Worm (Caenorhabditis elegans): Measurements from ENCODE around the gene F28B4.3.

F28B4.3 gene

ce11 chrX:3190193-3190592 lies 45.0 kb downstream of the F28B4.3 start:
- TF ChIP-seq flt-1 (GFP tag; IDR thresholded peaks at IDR 0.05) (no peak), ceh-36 (tag; optimal IDR thresholded peaks at IDR 0.05) (no peak), sea-1 (GFP tag; conservative IDR thresholded peaks at IDR 0.05) (no peak), pes-1 (GFP tag; IDR thresholded peaks at IDR 0.05) (no peak)

- TF ChIP-seq ceh-13 (GFP tag; optimal IDR thresholded peaks at IDR 0.05): no peak
- TF ChIP-seq ceh-36 (tag; optimal IDR thresholded peaks at IDR 0.05): no peak
- TF ChIP-seq ets-7 (tag; optimal IDR thresholded peaks at IDR 0.05): no peak
- no peak for TF ChIP-seq tbx-37 (GFP tag; conservative IDR thresholded peaks at IDR 0.05)
- TF ChIP-seq F13C5.2 (tag; optimal IDR thresholded peaks at IDR 0.05): no peak
- no peak for TF ChIP-seq sea-1 (GFP tag; conservative IDR thresholded peaks at IDR 0.05)
Observed at ce11 chrX:3184649-3185048, 50.6 kb downstream of the F28B4.3 start.

ce11 chrX:3181870-3182269 lies 53.3 kb downstream of the F28B4.3 start:
- no peak for TF ChIP-seq ama-1 (optimal IDR thresholded peaks at IDR 0.05)
- TF ChIP-seq tbx-37 (GFP tag; conservative IDR thresholded peaks at IDR 0.05): no peak
- TF ChIP-seq hmbx-1 (tag; optimal IDR thresholded peaks at IDR 0.05): no peak
- no peak for TF ChIP-seq hmg-4 (GFP tag; optimal IDR thresholded peaks at IDR 0.05)
- TF ChIP-seq sea-1 (GFP tag; conservative IDR thresholded peaks at IDR 0.05): no peak
- no peak for TF ChIP-seq scrt-1 (GFP tag; IDR thresholded peaks at IDR 0.05)
- TF ChIP-seq flt-1 (GFP tag; IDR thresholded peaks at IDR 0.05): no peak
- TF ChIP-seq tbx-11 (GFP tag; IDR thresholded peaks at IDR 0.05): no peak

- TF ChIP-seq tbx-11 (GFP tag; IDR thresholded peaks at IDR 0.05) (no peak), flt-1 (GFP tag; IDR thresholded peaks at IDR 0.05) (no peak), ceh-36 (tag; optimal IDR thresholded peaks at IDR 0.05) (no peak), F13C5.2 (tag; optimal IDR thresholded peaks at IDR 0.05) (no peak)
Observed at ce11 chrX:3181376-3181775, 53.8 kb downstream of the F28B4.3 start.

- TF ChIP-seq B0310.2 (tag; optimal IDR thresholded peaks at IDR 0.05) (no peak), scrt-1 (GFP tag; IDR thresholded peaks at IDR 0.05) (no peak), flt-1 (GFP tag; IDR thresholded peaks at IDR 0.05) (no peak), ceh-13 (GFP tag; optimal IDR thresholded peaks at IDR 0.05) (no peak)
Observed at ce11 chrX:3178501-3178900, 56.7 kb downstream of the F28B4.3 start, which contains the start of gene klp-4. Gene klp-4 (minus strand): TSS chrX:3178701.

Data from whole organism, early embryonic.